Worm (Caenorhabditis elegans) whole organism, mixed stage, embryonic: ENCODE data around the gene E02H1.6.

Experiments used
- mep-1 ChIP-seq: fragments of 150-350 bp; optimal IDR thresholded peaks from 2 replicates; lab custom pipeline; 2017; ENCODE audit warnings: missing biosample characterization, missing genetic modification reagents, missing genetic modification characterization, inconsistent platforms
- nhr-237 ChIP-seq: fragments of 150-350 bp; optimal IDR thresholded peaks from 2 replicates; lab custom pipeline; 2014; ENCODE audit warnings: missing biosample characterization, missing genetic modification characterization
- nhr-28 ChIP-seq: fragments of 150-350 bp; optimal IDR thresholded peaks from 2 replicates; lab custom pipeline; 2014; ENCODE audit warnings: missing biosample characterization, missing genetic modification characterization
- snpc-4 ChIP-seq: fragments of 150-350 bp; optimal IDR thresholded peaks from 2 replicates; lab custom pipeline; 2014; ENCODE audit warnings: missing biosample characterization, missing genetic modification characterization
- sptf-1 ChIP-seq: sonication (generic microtip); optimal IDR thresholded peaks from 2 replicates; lab custom pipeline; 2017; ENCODE audit warnings: mild to moderate bottlenecking, missing genetic modification characterization, moderate library complexity, missing compliant biosample characterization
- unc-62 ChIP-seq: fragments of 150-350 bp; optimal IDR thresholded peaks from 2 replicates; lab custom pipeline; 2014; ENCODE audit warnings: missing biosample characterization, missing genetic modification reagents, missing genetic modification characterization
- ztf-11 ChIP-seq: fragments of 150-350 bp; optimal IDR thresholded peaks from 2 replicates; lab custom pipeline; 2014; ENCODE audit warnings: missing biosample characterization, missing genetic modification characterization

- TF ChIP-seq ztf-11 (tag; lab: Kevin White, UChicago) (no peak), snpc-4 (no peak), nhr-237 (no peak), mep-1 (tag; lab: Kevin White, UChicago) (no peak), sptf-1 (tag; lab: Kevin White, UChicago) (no peak), unc-62 (no peak), nhr-28 (no peak)
Measured at ce11 chrII:9609296-9609695, 12.8 kb downstream of the E02H1.6 start, which contains the start of gene pap-2.
